Fruit fly (Drosophila melanogaster): ENCODE measurements around the gene CG13252.

dm6 chr3L:20777496-20777895 lies 47.1 kb downstream of the CG13252 start:
- TF ChIP-seq Ets98B (GFP tag; IDR thresholded peaks at IDR 0.05) (no peak), CG15710 (tag; optimal IDR thresholded peaks at IDR 0.05) (no peak), fd96Ca (GFP tag; IDR thresholded peaks at IDR 0.05) (no peak), CG32121 (GFP tag; IDR thresholded peaks at IDR 0.05) (no peak), EcR (GFP tag; optimal IDR thresholded peaks at IDR 0.05) (no peak), Pif1B (GFP tag; optimal IDR thresholded peaks at IDR 0.05) (no peak), CG9948 (tag; optimal IDR thresholded peaks at IDR 0.05) (no peak), D1 (tag; optimal IDR thresholded peaks at IDR 0.05) (no peak), CG13204 (GFP tag; optimal IDR thresholded peaks at IDR 0.05) (no peak), Pif1A (GFP tag; optimal IDR thresholded peaks at IDR 0.05) (no peak), Snoo (tag; optimal IDR thresholded peaks at IDR 0.05) (no peak), rn (GFP tag; IDR thresholded peaks at IDR 0.05) (no peak)

Measured in whole organism, pupa.